Worm (Caenorhabditis elegans) whole organism, L1 larva: ENCODE measurements around the gene T16G12.4.

Experiments
- C16A3.4 ChIP-seq: fragments of 150-350 bp; optimal IDR thresholded peaks from 2 replicates; lab custom pipeline; 2014; ENCODE audit warnings: missing biosample characterization, missing genetic modification characterization
- C34B4.2 ChIP-seq: sonication (generic microtip); optimal IDR thresholded peaks from 2 replicates; lab custom pipeline; 2017; ENCODE audit warnings: mild to moderate bottlenecking, missing genetic modification characterization, missing compliant biosample characterization
- Y116A8C.19 ChIP-seq: sonication (generic microtip); optimal IDR thresholded peaks from 2 replicates; lab custom pipeline; 2016; ENCODE audit warnings: missing compliant biosample characterization, missing genetic modification characterization, borderline replicate concordance
- alr-1 ChIP-seq: fragments of 200-800 bp; sonication (Bioruptor generic); optimal IDR thresholded peaks from 2 replicates; lab custom pipeline; 2018; ENCODE audit warnings: borderline replicate concordance, mild to moderate bottlenecking, missing genetic modification characterization, missing compliant biosample characterization
- blmp-1 ChIP-seq: fragments of 150-350 bp; optimal IDR thresholded peaks from 2 replicates; lab custom pipeline; 2014; ENCODE audit warnings: missing biosample characterization, missing genetic modification characterization
- ceh-8 ChIP-seq: fragments of 200-800 bp; sonication (Bioruptor generic); optimal IDR thresholded peaks from 2 replicates; lab custom pipeline; 2018; ENCODE audit warnings: mild to moderate bottlenecking, missing genetic modification characterization, moderate library complexity, missing compliant biosample characterization
- ceh-88 ChIP-seq: fragments of 200-800 bp; sonication (Bioruptor generic); IDR thresholded peaks from 2 replicates; pipeline ENCODE4 v1.3.6; 2022; ENCODE audit warnings: missing genetic modification characterization, missing compliant biosample characterization
- ceh-90 ChIP-seq: sonication (generic microtip); optimal IDR thresholded peaks from 2 replicates; lab custom pipeline; 2016; ENCODE audit warnings: missing genetic modification characterization, missing compliant biosample characterization
- dsc-1 ChIP-seq: sonication (generic microtip); optimal IDR thresholded peaks from 2 replicates; lab custom pipeline; 2016; ENCODE audit warnings: mild to moderate bottlenecking, missing genetic modification characterization, missing compliant biosample characterization
- fkh-10 ChIP-seq: sonication (generic microtip); optimal IDR thresholded peaks from 2 replicates; lab custom pipeline; 2017; ENCODE audit warnings: missing biosample characterization, missing genetic modification reagents, missing genetic modification characterization
- fkh-8 ChIP-seq: sonication (generic microtip); optimal IDR thresholded peaks from 2 replicates; lab custom pipeline; 2016; ENCODE audit warnings: mild to moderate bottlenecking, missing genetic modification characterization, missing compliant biosample characterization
- hlh-17 ChIP-seq: fragments of 200-800 bp; sonication (Bioruptor generic); optimal IDR thresholded peaks from 2 replicates; lab custom pipeline; 2018; ENCODE audit warnings: missing genetic modification characterization, mild to moderate bottlenecking, missing compliant biosample characterization, moderate library complexity, borderline replicate concordance
- hlh-4 ChIP-seq: sonication (generic microtip); optimal IDR thresholded peaks from 2 replicates; lab custom pipeline; 2016; ENCODE audit warnings: mild to moderate bottlenecking, missing genetic modification characterization, missing compliant biosample characterization
- hpl-2 ChIP-seq: fragments of 150-350 bp; optimal IDR thresholded peaks from 2 replicates; lab custom pipeline; 2014; ENCODE audit warnings: missing biosample characterization, missing genetic modification reagents, missing genetic modification characterization
- irx-1 ChIP-seq: sonication (generic microtip); optimal IDR thresholded peaks from 2 replicates; lab custom pipeline; 2016; ENCODE audit warnings: missing genetic modification characterization, missing compliant biosample characterization
- isw-1 ChIP-seq: fragments of 200-800 bp; sonication (Bioruptor generic); IDR thresholded peaks from 2 replicates; pipeline ENCODE4 v1.3.6; 2022; ENCODE audit warnings: missing genetic modification characterization, missing compliant biosample characterization
- jun-1 ChIP-seq: fragments of 150-350 bp; optimal IDR thresholded peaks from 2 replicates; lab custom pipeline; 2014; ENCODE audit warnings: missing biosample characterization, missing genetic modification reagents, missing genetic modification characterization
- lin-13 ChIP-seq: fragments of 150-350 bp; optimal IDR thresholded peaks from 2 replicates; lab custom pipeline; 2014; ENCODE audit warnings: missing biosample characterization, missing genetic modification reagents, missing genetic modification characterization
- lin-14 ChIP-seq: fragments of 200-800 bp; sonication (Bioruptor generic); optimal IDR thresholded peaks from 2 replicates; lab custom pipeline; 2018; ENCODE audit warnings: mild to moderate bottlenecking, missing genetic modification characterization, moderate library complexity, missing compliant biosample characterization
- lin-35 ChIP-seq, 2 experiments: fragments of 150-350 bp; optimal IDR thresholded peaks; 2 replicates each; lab custom pipeline; 2014; ENCODE audit warnings: missing biosample characterization in 2 of 2, missing genetic modification characterization in 2 of 2, missing genetic modification reagents in 2 of 2
- lir-3 ChIP-seq: sonication (generic microtip); optimal IDR thresholded peaks from 2 replicates; lab custom pipeline; 2016; ENCODE audit warnings: mild to moderate bottlenecking, missing genetic modification characterization, moderate library complexity, missing compliant biosample characterization; ENCODE audit not compliant: poor library complexity
- mab-9 ChIP-seq: fragments of 200-800 bp; sonication (Bioruptor generic); IDR thresholded peaks from 2 replicates; pipeline ENCODE4 v1.3.6; 2022; ENCODE audit warnings: missing genetic modification reagents, missing genetic modification characterization, missing compliant biosample characterization
- mef-2 ChIP-seq: fragments of 150-350 bp; optimal IDR thresholded peaks from 2 replicates; lab custom pipeline; 2014; ENCODE audit warnings: missing biosample characterization, missing genetic modification characterization
- nhr-11 ChIP-seq: fragments of 150-350 bp; optimal IDR thresholded peaks from 2 replicates; lab custom pipeline; 2014; ENCODE audit warnings: missing biosample characterization, missing genetic modification characterization
- nhr-47 ChIP-seq: sonication (generic microtip); optimal IDR thresholded peaks from 2 replicates; lab custom pipeline; 2016; ENCODE audit warnings: mild to moderate bottlenecking, missing genetic modification characterization, moderate library complexity, missing compliant biosample characterization
- nhr-71 ChIP-seq: sonication (generic microtip); optimal IDR thresholded peaks from 2 replicates; lab custom pipeline; 2016; ENCODE audit warnings: mild to moderate bottlenecking, missing genetic modification characterization, moderate library complexity, missing compliant biosample characterization
- nhr-76 ChIP-seq: sonication (generic microtip); optimal IDR thresholded peaks from 2 replicates; lab custom pipeline; 2017; ENCODE audit warnings: missing biosample characterization, missing genetic modification characterization
- nhr-85 ChIP-seq: sonication (generic microtip); peaks from one replicate; lab custom pipeline; 2016; ENCODE audit warnings: missing genetic modification characterization, inconsistent platforms, missing compliant biosample characterization
- pag-3 ChIP-seq: sonication (generic microtip); optimal IDR thresholded peaks from 2 replicates; lab custom pipeline; 2017; ENCODE audit warnings: missing genetic modification characterization, mild to moderate bottlenecking, missing compliant biosample characterization, antibody characterized with exemption, borderline replicate concordance; ENCODE audit not compliant: insufficient read depth
- pqm-1 ChIP-seq: sonication (generic microtip); optimal IDR thresholded peaks from 3 replicates; lab custom pipeline; 2017; ENCODE audit warnings: missing biosample characterization, missing genetic modification characterization
- rnt-1 ChIP-seq: sonication (generic microtip); optimal IDR thresholded peaks from 2 replicates; lab custom pipeline; 2016; ENCODE audit warnings: mild to moderate bottlenecking, missing genetic modification characterization, moderate library complexity, missing compliant biosample characterization
- skn-1 ChIP-seq: fragments of 150-350 bp; optimal IDR thresholded peaks from 2 replicates; lab custom pipeline; 2014; ENCODE audit warnings: missing biosample characterization, missing genetic modification characterization
- snpc-4 ChIP-seq: fragments of 150-350 bp; optimal IDR thresholded peaks from 2 replicates; lab custom pipeline; 2014; ENCODE audit warnings: missing biosample characterization, missing genetic modification characterization
- snu-23 ChIP-seq: sonication (generic microtip); optimal IDR thresholded peaks from 2 replicates; lab custom pipeline; 2016; ENCODE audit warnings: missing genetic modification characterization, missing compliant biosample characterization
- sox-4 ChIP-seq: sonication (generic microtip); optimal IDR thresholded peaks from 2 replicates; lab custom pipeline; 2016; ENCODE audit warnings: missing genetic modification characterization, missing compliant biosample characterization
- sptf-1 ChIP-seq: fragments of 150-350 bp; optimal IDR thresholded peaks from 2 replicates; lab custom pipeline; 2014; ENCODE audit warnings: missing biosample characterization, missing genetic modification characterization
- sup-37 ChIP-seq: fragments of 200-800 bp; sonication (Bioruptor generic); optimal IDR thresholded peaks from 2 replicates; lab custom pipeline; 2018; ENCODE audit warnings: mild to moderate bottlenecking, missing genetic modification characterization, missing compliant biosample characterization
- swsn-7 ChIP-seq: sonication (generic microtip); optimal IDR thresholded peaks from 2 replicates; lab custom pipeline; 2016; ENCODE audit warnings: missing genetic modification characterization, missing compliant biosample characterization
- tlp-1 ChIP-seq: fragments of 150-350 bp; optimal IDR thresholded peaks from 2 replicates; lab custom pipeline; 2014; ENCODE audit warnings: missing biosample characterization, missing genetic modification characterization
- unc-30 ChIP-seq: sonication (generic microtip); optimal IDR thresholded peaks from 2 replicates; lab custom pipeline; 2017; ENCODE audit warnings: missing biosample characterization, missing genetic modification characterization
- unc-62 ChIP-seq: fragments of 150-350 bp; optimal IDR thresholded peaks from 2 replicates; lab custom pipeline; 2014; ENCODE audit warnings: missing biosample characterization, missing genetic modification reagents, missing genetic modification characterization
- unc-98 ChIP-seq: fragments of 200-800 bp; sonication (Bioruptor generic); IDR thresholded peaks from 2 replicates; pipeline ENCODE4 v1.3.6; 2022; ENCODE audit warnings: missing genetic modification characterization, missing compliant biosample characterization
- vab-15 ChIP-seq: sonication (generic microtip); optimal IDR thresholded peaks from 2 replicates; lab custom pipeline; 2017; ENCODE audit warnings: missing genotype, mild to moderate bottlenecking, missing genetic modification characterization, missing compliant biosample characterization
- xbp-1 ChIP-seq: sonication (generic microtip); optimal IDR thresholded peaks from 2 replicates; lab custom pipeline; 2016; ENCODE audit warnings: missing genetic modification characterization, missing compliant biosample characterization
- zip-4 ChIP-seq: fragments of 200-800 bp; sonication (Bioruptor generic); optimal IDR thresholded peaks from 2 replicates; lab custom pipeline; 2018; ENCODE audit warnings: mild to moderate bottlenecking, missing genetic modification characterization, moderate library complexity, missing compliant biosample characterization
- ztf-11 ChIP-seq, 2 experiments: sonication (generic microtip); optimal IDR thresholded peaks; 2 replicates each; lab custom pipeline; 2016 to 2017; ENCODE audit warnings: missing genetic modification characterization in 2 of 2, missing biosample characterization in 1 of 2, missing compliant biosample characterization in 1 of 2

The T16G12.4 gene

DNA sequence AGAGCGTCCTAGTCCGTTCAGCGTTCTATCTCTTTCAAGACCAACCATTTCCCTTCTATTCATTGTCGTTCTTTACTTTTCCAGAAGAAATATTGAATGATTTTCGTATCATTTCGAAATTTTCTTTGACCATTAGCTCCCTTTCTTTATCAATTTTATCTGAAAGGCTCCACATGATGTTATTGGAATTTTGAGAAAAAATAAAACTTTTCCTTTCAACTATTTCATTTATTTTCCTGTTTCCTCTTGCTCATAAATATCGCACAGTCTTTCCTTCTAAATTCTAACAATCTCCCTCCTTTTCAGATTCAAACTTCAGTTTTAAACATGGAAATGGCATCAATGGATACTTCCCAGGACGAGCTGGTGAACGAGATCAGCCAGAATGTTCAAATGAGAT lies at the start of gene T16G12.4:
T16G12.4 (plus strand) TSS at position 301 of the 400 bp plus-strand sequence.
- TF ChIP-seq unc-62, result no peak
- TF ChIP-seq nhr-11, result no peak
- no peak for TF ChIP-seq lin-14 (GFP tag; lab: Kevin White, UChicago)
- TF ChIP-seq rnt-1, result no peak
- no peak for TF ChIP-seq ceh-90
- TF ChIP-seq snu-23 (GFP tag; lab: Kevin White, UChicago), result no peak

DNA sequence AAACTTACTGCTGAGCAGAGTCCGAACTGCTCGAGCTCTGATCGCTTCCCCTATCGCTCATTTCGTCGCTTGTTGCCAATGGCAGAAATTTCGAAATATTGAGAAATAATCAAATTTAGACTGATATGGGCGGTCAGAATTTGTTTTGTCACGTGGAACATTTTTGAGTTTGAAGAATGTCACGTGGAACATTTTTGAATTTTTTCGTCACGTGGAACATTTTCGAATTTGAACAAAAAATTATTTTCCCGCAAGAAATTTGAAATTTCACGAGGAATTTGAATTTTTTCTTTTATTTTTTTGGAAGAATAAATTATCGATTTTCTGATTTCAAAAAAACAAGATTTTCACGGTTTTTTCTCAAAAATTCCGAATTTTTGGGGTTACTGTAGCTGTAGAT lies 47.5 kb upstream of the T16G12.4 start, which contains the start of gene fbxa-155:
fbxa-155 (minus strand) TSS at position 101 of the 400 bp plus-strand sequence.
- TF ChIP-seq lir-3 (no peak), hlh-4 (tag; lab: Kevin White, UChicago) (no peak), ztf-11 (tag; optimal IDR thresholded peaks at IDR 0.05; lab: Kevin White, UChicago) (no peak), unc-30 (tag; lab: Kevin White, UChicago) (no peak), ceh-90 (no peak), sptf-1 (tag; lab: Kevin White, UChicago) (no peak), pag-3 (tag; lab: Kevin White, UChicago) (no peak), unc-98 (GFP tag; lab: Robert Waterston, UW) (no peak), tlp-1 (tag; lab: Kevin White, UChicago) (no peak)

DNA sequence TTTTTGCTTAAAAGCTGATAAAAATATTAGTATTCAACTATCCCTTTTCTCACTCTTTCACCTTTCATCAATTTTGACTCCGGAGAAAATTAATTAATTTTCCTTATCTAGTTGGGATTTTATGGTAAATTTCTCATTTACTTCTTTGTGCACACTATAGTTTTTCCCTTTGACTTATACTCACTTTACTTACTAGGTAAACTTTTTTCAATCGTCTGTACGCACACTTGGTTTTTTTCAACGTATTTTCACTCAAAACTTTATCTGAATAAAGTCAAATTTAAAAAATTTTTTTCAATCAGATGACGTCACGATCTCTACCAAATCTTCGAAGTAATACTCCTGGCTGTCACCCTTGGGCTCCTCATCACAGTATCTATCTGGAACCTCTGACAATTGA lies 45.5 kb upstream of the T16G12.4 start, which contains the start of gene C05B5.16:
C05B5.16 (plus strand) TSS at position 301 of the 400 bp plus-strand sequence.
- TF ChIP-seq ceh-90 (no peak), vab-15 (no peak), isw-1 (GFP tag; lab: Robert Waterston, UW) (no peak)

DNA sequence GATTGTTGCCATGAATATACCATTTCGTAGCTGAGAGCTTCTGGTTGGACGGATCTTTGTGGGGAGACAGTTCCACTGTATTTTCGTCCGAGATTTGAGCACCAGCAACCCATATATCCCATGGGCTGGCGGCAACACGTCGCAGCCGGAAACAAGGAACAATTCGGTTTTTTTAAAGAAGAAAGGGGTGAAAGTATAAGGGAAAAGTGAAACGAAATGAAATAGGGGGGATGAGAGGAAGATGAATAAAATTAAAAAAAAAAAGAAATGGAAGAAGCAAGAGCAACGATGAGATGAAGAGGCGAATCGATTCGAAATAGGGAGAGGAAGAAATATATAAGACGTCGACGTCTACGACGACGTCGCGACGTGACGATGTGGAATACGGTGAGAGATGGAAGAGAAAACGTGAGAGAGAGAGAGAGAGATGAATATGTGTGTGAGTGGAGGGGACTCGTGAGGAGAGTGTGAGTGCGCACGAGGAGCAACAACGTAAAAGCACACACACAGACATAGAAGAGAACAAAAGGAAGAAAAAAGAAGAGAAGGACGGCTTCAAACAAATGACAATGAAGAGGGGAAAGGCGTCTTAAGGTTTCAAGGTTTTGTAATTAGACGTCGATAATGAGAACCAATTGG lies 41.1 kb upstream of the T16G12.4 start, which contains the start of gene rgs-1:
rgs-1 (minus strand) TSS at position 146 of the 639 bp plus-strand sequence.
- TF ChIP-seq lin-14 (GFP tag; lab: Kevin White, UChicago) (peak; percentile 82), blmp-1 (no peak), ceh-88 (no peak), pqm-1 (tag; lab: Kevin White, UChicago) (no peak), lin-35 (GFP tag; optimal IDR thresholded peaks at IDR 0.05; lab: Kevin White, UChicago) (peak in 1 of 2 experiments; percentile 55), dsc-1 (tag; lab: Kevin White, UChicago) (peak; percentile 61), C34B4.2 (tag; lab: Kevin White, UChicago) (no peak), nhr-71 (tag; lab: Kevin White, UChicago) (peak; percentile 75), swsn-7 (tag; lab: Kevin White, UChicago) (peak; percentile 43), irx-1 (no peak), snpc-4 (tag; lab: Kevin White, UChicago) (peak; percentile 34), sox-4 (tag; lab: Kevin White, UChicago) (no peak), vab-15 (no peak), nhr-47 (tag; lab: Kevin White, UChicago) (peak; percentile 61), jun-1 (tag; lab: Kevin White, UChicago) (no peak), nhr-76 (no peak), alr-1 (tag; lab: Kevin White, UChicago) (no peak), lin-13 (GFP tag; lab: Kevin White, UChicago) (no peak), hpl-2 (no peak), zip-4 (GFP tag; lab: Kevin White, UChicago) (no peak), unc-30 (tag; lab: Kevin White, UChicago) (no peak), fkh-10 (GFP tag; lab: Kevin White, UChicago) (peak; percentile 61), nhr-85 (tag; lab: Kevin White, UChicago) (no peak), skn-1 (tag; lab: Kevin White, UChicago) (peak; percentile 24), mef-2 (tag; lab: Kevin White, UChicago) (no peak), fkh-8 (tag; lab: Kevin White, UChicago) (peak; percentile 79), hlh-17 (GFP tag; lab: Kevin White, UChicago) (no peak), C16A3.4 (tag; lab: Kevin White, UChicago) (no peak), ceh-90 (no peak), xbp-1 (tag; lab: Kevin White, UChicago) (peak; percentile 49), sup-37 (GFP tag; lab: Kevin White, UChicago) (no peak), Y116A8C.19 (no peak), rnt-1 (no peak), ceh-8 (GFP tag; lab: Kevin White, UChicago) (no peak), mab-9 (GFP tag; lab: Robert Waterston, UW) (no peak)
